Fruit fly (Drosophila melanogaster) whole organism, embryonic: Measurements from ENCODE around the gene Neurl4.

Experiments used
- Abd-B ChIP-seq: fragments of 200-800 bp; sonication (Bioruptor generic); optimal IDR thresholded peaks from 2 replicates; lab custom pipeline; 2018; ENCODE audit warnings: missing biosample characterization, mild to moderate bottlenecking, missing genetic modification characterization, moderate library complexity
- Awh ChIP-seq: fragments of 200-800 bp; sonication (Bioruptor generic); IDR thresholded peaks from 2 replicates; pipeline ENCODE4, ENCODE4 v1.3.6; 2022; ENCODE audit warnings: missing biosample characterization, missing genetic modification characterization
- BEAF-32 ChIP-seq: fragments of 200-800 bp; sonication (Bioruptor generic); optimal IDR thresholded peaks from 3 replicates; lab custom pipeline; 2017; ENCODE audit warnings: missing biosample characterization, missing genetic modification characterization, mild to moderate bottlenecking, moderate library complexity, missing genetic modification reagents
- CG10959 ChIP-seq: fragments of 200-800 bp; sonication (Bioruptor generic); IDR thresholded peaks from 2 replicates; pipeline ENCODE4 v1.3.6; 2022; ENCODE audit warnings: missing biosample characterization, missing genetic modification characterization
- CG11723 ChIP-seq: fragments of 200-800 bp; sonication (Bioruptor generic); optimal IDR thresholded peaks from 2 replicates; lab custom pipeline; 2017; ENCODE audit warnings: missing biosample characterization, mild to moderate bottlenecking, missing genetic modification characterization
- CG16779 ChIP-seq: fragments of 200-800 bp; sonication (Bioruptor generic); IDR thresholded peaks from 2 replicates; pipeline ENCODE4 v1.3.6; 2022; ENCODE audit warnings: missing biosample characterization, missing genetic modification characterization
- CG16815 ChIP-seq: fragments of 200-800 bp; sonication (Bioruptor generic); optimal IDR thresholded peaks from 3 replicates; lab custom pipeline; 2017; ENCODE audit warnings: missing biosample characterization, mild to moderate bottlenecking, missing genetic modification characterization
- CG17802 ChIP-seq: fragments of 200-800 bp; sonication (Bioruptor generic); optimal IDR thresholded peaks from 2 replicates; lab custom pipeline; 2018; ENCODE audit warnings: missing biosample characterization, mild to moderate bottlenecking, missing genetic modification characterization, moderate library complexity
- CG2120 ChIP-seq: fragments of 200-800 bp; sonication (Bioruptor generic); optimal IDR thresholded peaks from 3 replicates; lab custom pipeline; 2016; ENCODE audit warnings: missing biosample characterization, missing genetic modification characterization
- CG33213 ChIP-seq: fragments of 200-800 bp; sonication (Bioruptor generic); optimal IDR thresholded peaks from 3 replicates; lab custom pipeline; 2016; ENCODE audit warnings: missing biosample characterization, missing genetic modification characterization
- CG3838 ChIP-seq: fragments of 200-800 bp; sonication (Bioruptor generic); optimal IDR thresholded peaks from 3 replicates; lab custom pipeline; 2016; ENCODE audit warnings: missing biosample characterization, missing genetic modification characterization
- CG3995 ChIP-seq: fragments of 200-800 bp; sonication (Bioruptor generic); optimal IDR thresholded peaks from 3 replicates; lab custom pipeline; 2016; ENCODE audit warnings: missing biosample characterization, missing genetic modification characterization
- CG4282 ChIP-seq: fragments of 200-800 bp; sonication (Bioruptor generic); optimal IDR thresholded peaks from 2 replicates; lab custom pipeline; 2016; ENCODE audit warnings: missing biosample characterization, missing genetic modification characterization
- CG4328 ChIP-seq: fragments of 200-800 bp; sonication (Bioruptor generic); optimal IDR thresholded peaks from 3 replicates; lab custom pipeline; 2017; ENCODE audit warnings: missing biosample characterization, missing genetic modification reagents, missing genetic modification characterization
- CG5180 ChIP-seq: fragments of 200-800 bp; sonication (Bioruptor generic); optimal IDR thresholded peaks from 3 replicates; lab custom pipeline; 2017; ENCODE audit warnings: missing biosample characterization, missing genetic modification characterization, mild to moderate bottlenecking, moderate library complexity, missing genetic modification reagents
- CG7963 ChIP-seq: fragments of 200-800 bp; sonication (Bioruptor generic); IDR thresholded peaks from 3 replicates; pipeline ENCODE4 v1.3.6; 2022; ENCODE audit warnings: missing biosample characterization, missing genetic modification characterization; ENCODE audit not compliant: partially characterized antibody
- CG7987 ChIP-seq: fragments of 200-800 bp; sonication (Bioruptor generic); optimal IDR thresholded peaks from 2 replicates; lab custom pipeline; 2018; ENCODE audit warnings: missing biosample characterization, mild to moderate bottlenecking, missing genetic modification characterization, moderate library complexity
- CG9817 ChIP-seq: fragments of 200-800 bp; sonication (Bioruptor generic); optimal IDR thresholded peaks from 2 replicates; lab custom pipeline; 2018; ENCODE audit warnings: missing biosample characterization, mild to moderate bottlenecking, missing genetic modification characterization, moderate library complexity
- CTCF ChIP-seq: fragments of 200-800 bp; sonication (Bioruptor generic); optimal IDR thresholded peaks from 2 replicates; lab custom pipeline; 2017; ENCODE audit warnings: missing biosample characterization, mild to moderate bottlenecking, missing genetic modification characterization, moderate library complexity
- CkIIα-i1 ChIP-seq: fragments of 200-800 bp; sonication (Bioruptor generic); IDR thresholded peaks from 2 replicates; pipeline ENCODE4 v1.3.6; 2022; ENCODE audit warnings: missing biosample characterization, missing genetic modification characterization
- D ChIP-seq, 2 experiments: fragments of 200-800 bp in 1 of 2; fragments of >200 bp in 1 of 2; sonication (Bioruptor generic) in 1 of 2; optimal IDR thresholded peaks; 2 replicates in 1 of 2; 3 replicates in 1 of 2; lab custom pipeline; 2017; ENCODE audit warnings: mild to moderate bottlenecking in 1 of 2, missing biosample characterization in 1 of 2, missing genetic modification characterization in 1 of 2, missing genetic modification reagents in 1 of 2
- D19A ChIP-seq: fragments of 200-800 bp; optimal IDR thresholded peaks from 3 replicates; lab custom pipeline; 2019; ENCODE audit warnings: missing biosample characterization, mild to moderate bottlenecking, missing genetic modification characterization, moderate library complexity
- Dp ChIP-seq: fragments of 200-800 bp; sonication (Bioruptor generic); optimal IDR thresholded peaks from 2 replicates; lab custom pipeline; 2018; ENCODE audit warnings: missing biosample characterization, mild to moderate bottlenecking, missing genetic modification characterization, moderate library complexity
- Fer3 ChIP-seq: fragments of 200-800 bp; sonication (Bioruptor generic); optimal IDR thresholded peaks from 2 replicates; lab custom pipeline; 2018; ENCODE audit warnings: missing biosample characterization, mild to moderate bottlenecking, missing genetic modification characterization, moderate library complexity
- Gug ChIP-seq: fragments of 200-800 bp; sonication (Bioruptor generic); IDR thresholded peaks from 4 replicates; pipeline ENCODE4 v1.3.6; 2022; ENCODE audit warnings: missing biosample characterization, missing genetic modification characterization
- HmgZ ChIP-seq: fragments of 200-800 bp; sonication (Bioruptor generic); optimal IDR thresholded peaks from 2 replicates; lab custom pipeline; 2018; ENCODE audit warnings: missing biosample characterization, mild to moderate bottlenecking, missing genetic modification characterization
- Hsf ChIP-seq: fragments of 200-800 bp; sonication (Bioruptor generic); optimal IDR thresholded peaks from 3 replicates; lab custom pipeline; 2016; ENCODE audit warnings: missing biosample characterization, missing genetic modification characterization
- MBD-R2 ChIP-seq: fragments of 200-800 bp; sonication (Bioruptor generic); IDR thresholded peaks from 2 replicates; pipeline ENCODE4 v1.3.6; 2022; ENCODE audit warnings: missing biosample characterization, missing genetic modification characterization
- NFAT ChIP-seq: fragments of 200-800 bp; sonication (Bioruptor generic); IDR thresholded peaks from 2 replicates; pipeline ENCODE4 v1.3.6; 2022; ENCODE audit warnings: missing biosample characterization, missing genetic modification characterization
- Nf-YB ChIP-seq: fragments of 200-800 bp; sonication (Bioruptor generic); optimal IDR thresholded peaks from 3 replicates; lab custom pipeline; 2019; ENCODE audit warnings: missing biosample characterization, mild to moderate bottlenecking, missing genetic modification characterization, moderate library complexity
- amos ChIP-seq: fragments of 200-800 bp; sonication (Bioruptor generic); IDR thresholded peaks from 2 replicates; pipeline ENCODE4 v1.3.6; 2022; ENCODE audit warnings: missing biosample characterization, missing genetic modification characterization; ENCODE audit not compliant: partially characterized antibody
- cg ChIP-seq: fragments of 200-800 bp; sonication (Bioruptor generic); optimal IDR thresholded peaks from 3 replicates; lab custom pipeline; 2019; ENCODE audit warnings: missing biosample characterization, mild to moderate bottlenecking, missing genetic modification characterization, moderate library complexity
- crc ChIP-seq: fragments of 200-800 bp; sonication (Bioruptor generic); optimal IDR thresholded peaks from 2 replicates; lab custom pipeline; 2016; ENCODE audit warnings: missing biosample characterization, missing genetic modification characterization
- crp ChIP-seq, 2 experiments: fragments of 200-800 bp; sonication (Bioruptor generic); optimal IDR thresholded peaks; 2 replicates in 1 of 2; 3 replicates in 1 of 2; lab custom pipeline; 2017; ENCODE audit warnings: missing biosample characterization in 2 of 2, missing genetic modification characterization in 2 of 2, mild to moderate bottlenecking in 1 of 2, moderate library complexity in 1 of 2
- dpn ChIP-seq, 2 experiments: fragments of 200-800 bp; sonication (Bioruptor generic); optimal IDR thresholded peaks; 3 replicates each; lab custom pipeline; 2016; ENCODE audit warnings: missing biosample characterization in 2 of 2, missing genetic modification characterization in 2 of 2
- ems ChIP-seq: fragments of 200-800 bp; sonication (Bioruptor generic); optimal IDR thresholded peaks from 3 replicates; lab custom pipeline; 2016; ENCODE audit warnings: missing biosample characterization, missing genetic modification characterization
- exex ChIP-seq: fragments of 200-800 bp; sonication (Bioruptor generic); optimal IDR thresholded peaks from 4 replicates; lab custom pipeline; 2018; ENCODE audit warnings: missing biosample characterization, mild to moderate bottlenecking, missing genetic modification characterization, moderate library complexity
- grn ChIP-seq: fragments of 200-800 bp; sonication (Bioruptor generic); optimal IDR thresholded peaks from 3 replicates; lab custom pipeline; 2017; ENCODE audit warnings: missing biosample characterization, missing genetic modification characterization
- luna ChIP-seq: fragments of 200-800 bp; sonication (Bioruptor generic); optimal IDR thresholded peaks from 2 replicates; lab custom pipeline; 2016; ENCODE audit warnings: missing biosample characterization, missing genetic modification characterization
- mam ChIP-seq: fragments of 200-800 bp; sonication (Bioruptor generic); optimal IDR thresholded peaks from 3 replicates; lab custom pipeline; 2016; ENCODE audit warnings: missing biosample characterization, missing genetic modification characterization
- ro ChIP-seq: fragments of 200-800 bp; sonication (Bioruptor generic); IDR thresholded peaks from 2 replicates; pipeline ENCODE4 v1.3.6; 2022; ENCODE audit warnings: missing biosample characterization, missing genetic modification characterization
- sc ChIP-seq, 3 experiments: fragments of >200 bp in 2 of 3; fragments of 200-800 bp in 1 of 3; sonication (Bioruptor generic) in 1 of 3; optimal IDR thresholded peaks; 2 replicates in 2 of 3; 3 replicates in 1 of 3; lab custom pipeline; 2017; ENCODE audit warnings: mild to moderate bottlenecking in 1 of 3, missing biosample characterization in 1 of 3, missing genetic modification characterization in 1 of 3, missing genetic modification reagents in 1 of 3
- sens ChIP-seq: fragments of 200-800 bp; sonication (Bioruptor generic); peaks from one replicate; lab custom pipeline; 2016; ENCODE audit warnings: missing biosample characterization, missing genetic modification characterization
- ssp ChIP-seq: fragments of 200-800 bp; sonication (Bioruptor generic); IDR thresholded peaks from 2 replicates; pipeline ENCODE4 v1.3.6; 2022; ENCODE audit warnings: missing biosample characterization, missing genetic modification characterization
- trem ChIP-seq: fragments of 200-800 bp; optimal IDR thresholded peaks from 3 replicates; lab custom pipeline; 2019; ENCODE audit warnings: missing biosample characterization, mild to moderate bottlenecking, missing genetic modification characterization, moderate library complexity
- ttk ChIP-seq: fragments of 200-800 bp; sonication (Bioruptor generic); IDR thresholded peaks from 2 replicates; pipeline ENCODE4 v2.1.2; 2022; ENCODE audit warnings: missing biosample characterization, missing genetic modification characterization
- vfl ChIP-seq: fragments of 200-800 bp; sonication (Bioruptor generic); optimal IDR thresholded peaks from 2 replicates; lab custom pipeline; 2016; ENCODE audit warnings: missing biosample characterization, missing genetic modification characterization
- vvl ChIP-seq: fragments of 200-800 bp; sonication (Bioruptor generic); IDR thresholded peaks from 2 replicates; pipeline ENCODE4 v1.3.6; 2022; ENCODE audit warnings: missing biosample characterization, missing genetic modification characterization
- z ChIP-seq: fragments of 200-800 bp; sonication (Bioruptor generic); IDR thresholded peaks from 3 replicates; pipeline ENCODE4 v1.3.6; 2022; ENCODE audit warnings: missing biosample characterization, missing genetic modification characterization

Gene Neurl4

DNA sequence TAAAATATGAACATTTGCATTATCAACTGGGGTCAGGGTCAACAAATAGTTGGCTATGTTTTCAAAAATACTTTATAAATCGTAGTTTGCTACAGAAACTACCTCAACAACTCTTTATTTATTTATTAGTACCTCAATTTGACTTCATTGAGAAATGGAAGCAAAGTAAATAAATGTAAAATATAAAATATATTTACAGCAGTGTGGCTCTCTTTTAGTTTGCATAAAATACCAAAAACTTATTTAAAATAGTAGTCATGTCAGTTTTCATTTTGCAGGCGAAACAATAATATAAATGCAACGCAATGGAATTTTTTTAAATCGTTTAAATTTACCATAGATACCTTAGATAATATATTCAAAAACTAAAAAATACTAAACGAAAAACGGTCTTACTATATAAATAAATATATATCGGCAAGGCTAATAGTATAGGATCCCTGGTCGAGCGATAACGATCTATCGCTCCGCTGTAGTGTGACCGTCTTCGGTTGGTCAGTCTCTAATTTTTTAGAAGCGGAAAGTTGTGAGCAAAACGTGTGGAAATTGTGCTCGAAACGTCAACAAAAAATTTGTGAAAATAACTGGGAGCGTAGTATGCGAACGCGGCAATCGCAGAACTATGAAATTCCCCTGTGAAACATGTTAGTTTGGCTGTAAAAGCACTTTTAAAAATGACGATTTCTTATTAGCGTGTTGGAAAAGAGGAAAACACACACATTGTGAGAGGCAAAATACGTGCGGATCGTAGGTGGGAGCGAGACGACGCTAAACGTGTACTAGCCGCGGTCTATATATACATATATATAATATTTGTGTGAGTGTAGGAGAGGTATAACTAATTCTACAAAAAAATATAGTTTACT, 47.8 kb downstream of the Neurl4 start, which contains the start of the genes Nprl3 and upSET (continued):
- TF ChIP-seq cg (GFP tag; lab: Kevin White, UChicago) (no peak), CTCF (GFP tag; lab: Kevin White, UChicago) (peak; percentile 3), Dp (GFP tag; lab: Kevin White, UChicago) (peak; percentile 35), CG16779 (no peak), CG7987 (GFP tag; lab: Kevin White, UChicago) (no peak), dpn (GFP tag; optimal IDR thresholded peaks at IDR 0.05; lab: Kevin White, UChicago) (no peak), z (GFP tag; lab: Robert Waterston, UW) (no peak), HmgZ (tag; lab: Kevin White, UChicago) (peak; percentile 20), CkIIα-i1 (GFP tag; lab: Robert Waterston, UW) (no peak), D (optimal IDR thresholded peaks at IDR 0.05; lab: Kevin White, UChicago) (no peak), D (GFP tag; optimal IDR thresholded peaks at IDR 0.05; lab: Kevin White, UChicago) (no peak), ems (no peak), CG2120 (GFP tag; lab: Kevin White, UChicago) (no peak), mam (GFP tag; lab: Kevin White, UChicago) (no peak), vfl (GFP tag; lab: Kevin White, UChicago) (no peak), sc (optimal IDR thresholded peaks at IDR 0.05; lab: Kevin White, UChicago) (no peak), sc (GFP tag; optimal IDR thresholded peaks at IDR 0.05; lab: Kevin White, UChicago) (no peak), BEAF-32 (GFP tag; lab: Kevin White, UChicago) (peak; percentile 94), crp (GFP tag; optimal IDR thresholded peaks at IDR 0.05; lab: Kevin White, UChicago) (peak in 1 of 2 experiments; percentile 26), CG4282 (no peak), exex (tag; lab: Kevin White, UChicago) (no peak), luna (GFP tag; lab: Kevin White, UChicago) (no peak), amos (peak; percentile 95), CG9817 (tag; lab: Kevin White, UChicago) (no peak), CG4328 (no peak), CG17802 (tag; lab: Kevin White, UChicago) (no peak), NFAT (GFP tag; lab: Robert Waterston, UW) (no peak), crc (no peak), trem (peak; percentile 88), ssp (no peak), grn (GFP tag; lab: Kevin White, UChicago) (peak; percentile 99), Fer3 (tag; lab: Kevin White, UChicago) (no peak), CG7963 (GFP tag; lab: Robert Waterston, UW) (peak; percentile 77), CG5180 (GFP tag; lab: Kevin White, UChicago) (no peak), CG3995 (GFP tag; lab: Kevin White, UChicago) (no peak), CG10959 (GFP tag; lab: Robert Waterston, UW) (no peak), CG11723 (GFP tag; lab: Kevin White, UChicago) (no peak), CG33213 (GFP tag; lab: Kevin White, UChicago) (peak; percentile 3), Nf-YB (GFP tag; lab: Kevin White, UChicago) (no peak), CG16815 (no peak), CG3838 (no peak), sens (GFP tag; lab: Kevin White, UChicago) (peak; percentile 72), Hsf (peak; percentile 20), Gug (GFP tag; lab: Robert Waterston, UW) (no peak), D19A (tag; lab: Kevin White, UChicago) (no peak), MBD-R2 (GFP tag; lab: Robert Waterston, UW) (peak; percentile 24; the same call in 1 of the 2 replicates), Abd-B (GFP tag; lab: Kevin White, UChicago) (peak; percentile 38), vvl (GFP tag; lab: Robert Waterston, UW) (0 out of 2 replicates have a peak, but pooled peaks have one; percentile 2), ttk (GFP tag; lab: Robert Waterston, UW) (no peak), ro (no peak), Awh (GFP tag; lab: Robert Waterston, UW) (no peak)
